Fruit fly (Drosophila melanogaster): Measurements from ENCODE around the gene X11L.
A peak's percentile ranks its signal among the peaks of the same experiment; 100 is the strongest.

The X11L gene

dm6 chrX:17631996-17632612 is 32.7 kb downstream of the X11L start, which contains the start of the genes corolla and ND-24 (continued):
- peak; percentile 62 for TF ChIP-seq Oaz (GFP tag; IDR thresholded peaks at IDR 0.05)
- TF ChIP-seq Sry-β (GFP tag; optimal IDR thresholded peaks at IDR 0.05), result peak; percentile 87
- peak; percentile 89 for TF ChIP-seq pum (GFP tag; optimal IDR thresholded peaks at IDR 0.05)
- TF ChIP-seq sens (GFP tag), result peak; percentile 97
- TF ChIP-seq CG33557 (GFP tag; optimal IDR thresholded peaks at IDR 0.05), result peak; percentile 60
- TF ChIP-seq Pdp1 (GFP tag; optimal IDR thresholded peaks at IDR 0.05), result peak; percentile 86 to 90
- peak; percentile 35 for TF ChIP-seq ATbp (GFP tag; optimal IDR thresholded peaks at IDR 0.05)
- TF ChIP-seq Abd-B (GFP tag; optimal IDR thresholded peaks at IDR 0.05), result peak; percentile 79
- TF ChIP-seq CG30431 (GFP tag; optimal IDR thresholded peaks at IDR 0.05), result peak; percentile 47
- TF ChIP-seq Stat92E (GFP tag; optimal IDR thresholded peaks at IDR 0.05), result no peak
- TF ChIP-seq CG8478 (optimal IDR thresholded peaks at IDR 0.05), result no peak
- TF ChIP-seq Atf3 (GFP tag; optimal IDR thresholded peaks at IDR 0.05), result peak; percentile 72
- TF ChIP-seq CG10431 (GFP tag; optimal IDR thresholded peaks at IDR 0.05), result no peak
- no peak for TF ChIP-seq dmrt99B (tag; optimal IDR thresholded peaks at IDR 0.05)
- peak; percentile 81 for TF ChIP-seq CG6791 (GFP tag; IDR thresholded peaks at IDR 0.05; ENCODE audit: partially characterized antibody)
- TF ChIP-seq CG10979 (tag; optimal IDR thresholded peaks at IDR 0.05), result peak; percentile 75
- peak in 1 of 2 experiments; percentile 22 for TF ChIP-seq tll (GFP tag; optimal IDR thresholded peaks at IDR 0.05)
- TF ChIP-seq CG13894 (tag; optimal IDR thresholded peaks at IDR 0.05), result peak; percentile 85
- TF ChIP-seq HLH3B (GFP tag; IDR thresholded peaks at IDR 0.05), result peak; percentile 87
- peak; percentile 53 for TF ChIP-seq CG3163 (GFP tag; optimal IDR thresholded peaks at IDR 0.05)
- no peak for TF ChIP-seq dati (GFP tag; IDR thresholded peaks at IDR 0.05)
- peak in 1 of 2 experiments; percentile 85 for TF ChIP-seq bsh (GFP tag; optimal IDR thresholded peaks at IDR 0.05)
- peak; percentile 59 for TF ChIP-seq dimm (GFP tag; IDR thresholded peaks at IDR 0.05)
- peak; percentile 63 for TF ChIP-seq CG4328 (GFP tag; optimal IDR thresholded peaks at IDR 0.05)
- peak; percentile 67; the same call in 1 of the 2 replicates for TF ChIP-seq CG16779 (GFP tag; IDR thresholded peaks at IDR 0.05)
- peak; percentile 87 for TF ChIP-seq klu (GFP tag; IDR thresholded peaks at IDR 0.05)
- peak; percentile 93 for TF ChIP-seq lilli (GFP tag; optimal IDR thresholded peaks at IDR 0.05)
- TF ChIP-seq CG2120 (GFP tag; optimal IDR thresholded peaks at IDR 0.05), result peak; percentile 93
- TF ChIP-seq CG10366 (GFP tag; IDR thresholded peaks at IDR 0.05), result peak; percentile 90
- peak; percentile 69 for TF ChIP-seq gcm (GFP tag; optimal IDR thresholded peaks at IDR 0.05)
- peak; percentile 75 for TF ChIP-seq CG14014 (GFP tag; IDR thresholded peaks at IDR 0.05)
- TF ChIP-seq zfh2 (GFP tag; optimal IDR thresholded peaks at IDR 0.05), result peak; percentile 85
- peak; percentile 84 for TF ChIP-seq ci (GFP tag; IDR thresholded peaks at IDR 0.05)
- no peak for TF ChIP-seq run (tag; optimal IDR thresholded peaks at IDR 0.05)
- peak; percentile 61; the same call in 1 of the 3 replicates for TF ChIP-seq CG7357 (GFP tag; IDR thresholded peaks at IDR 0.05)
- TF ChIP-seq lab (GFP tag; optimal IDR thresholded peaks at IDR 0.05), result no peak
- no peak for TF ChIP-seq Hr39 (optimal IDR thresholded peaks at IDR 0.05)
- TF ChIP-seq CG9932 (GFP tag; IDR thresholded peaks at IDR 0.05), result peak; percentile 94
- TF ChIP-seq kay (GFP tag; optimal IDR thresholded peaks at IDR 0.05), result peak; percentile 64
- peak; percentile 81 for TF ChIP-seq Ets97D (GFP tag; optimal IDR thresholded peaks at IDR 0.05)
- TF ChIP-seq CG13123 (GFP tag; optimal IDR thresholded peaks at IDR 0.05), result peak; percentile 76
- TF ChIP-seq Opbp (GFP tag; IDR thresholded peaks at IDR 0.05; ENCODE audit: partially characterized antibody), result peak; percentile 81; the same call in 2 of the 3 replicates
- TF ChIP-seq fd102C (GFP tag; optimal IDR thresholded peaks at IDR 0.05), result peak; percentile 4
- TF ChIP-seq slbo (GFP tag; IDR thresholded peaks at IDR 0.05), result peak; percentile 95
- TF ChIP-seq CG1792 (GFP tag; optimal IDR thresholded peaks at IDR 0.05), result peak; percentile 58
- TF ChIP-seq CG32532 (GFP tag; IDR thresholded peaks at IDR 0.05), result peak; percentile 91
- TF ChIP-seq vvl (GFP tag; IDR thresholded peaks at IDR 0.05), result peak; percentile 93
- peak; percentile 85 for TF ChIP-seq MBD-R2 (GFP tag; IDR thresholded peaks at IDR 0.05)
- no peak for TF ChIP-seq CG15479 (GFP tag; optimal IDR thresholded peaks at IDR 0.05)
- peak; percentile 16 for TF ChIP-seq salm (tag; optimal IDR thresholded peaks at IDR 0.05)

Measured in whole organism, embryonic.